Worm (Caenorhabditis elegans) whole organism, early embryonic: ENCODE results near the gene nol-10.
"Not testable (repeated sequence)": the region's sequence is repeated elsewhere in the genome, so short reads cannot be mapped to it uniquely, and the experiment has no call there.

Experiments
- B0310.2 ChIP-seq: sonication (generic microtip); optimal IDR thresholded peaks from 2 replicates; lab custom pipeline; 2016; ENCODE audit warnings: mild to moderate bottlenecking, missing genetic modification characterization, missing compliant biosample characterization
- F13C5.2 ChIP-seq: sonication (generic microtip); optimal IDR thresholded peaks from 2 replicates; lab custom pipeline; 2017; ENCODE audit warnings: mild to moderate bottlenecking, missing genetic modification characterization, inconsistent platforms, missing compliant biosample characterization
- aly-1 ChIP-seq: sonication (generic microtip); optimal IDR thresholded peaks from 2 replicates; lab custom pipeline; 2016; ENCODE audit warnings: missing genetic modification characterization, missing compliant biosample characterization
- ama-1 ChIP-seq: fragments of 150-350 bp; optimal IDR thresholded peaks from 2 replicates; lab custom pipeline; 2014
- ceh-13 ChIP-seq: fragments of 200-800 bp; sonication (Bioruptor generic); optimal IDR thresholded peaks from 2 replicates; lab custom pipeline; 2018; ENCODE audit warnings: mild to moderate bottlenecking, missing genetic modification characterization, missing compliant biosample characterization
- ceh-36 ChIP-seq: sonication (generic microtip); optimal IDR thresholded peaks from 2 replicates; lab custom pipeline; 2016; ENCODE audit warnings: missing genetic modification characterization, inconsistent platforms, missing compliant biosample characterization
- ets-7 ChIP-seq: sonication (generic microtip); optimal IDR thresholded peaks from 2 replicates; lab custom pipeline; 2016; ENCODE audit warnings: missing genotype, missing genetic modification characterization, missing compliant biosample characterization
- flt-1 ChIP-seq: fragments of 200-800 bp; sonication (Bioruptor generic); IDR thresholded peaks from 2 replicates; pipeline ENCODE4 v1.3.6; 2022; ENCODE audit warnings: missing genetic modification characterization, missing compliant biosample characterization
- hmbx-1 ChIP-seq: sonication (generic microtip); optimal IDR thresholded peaks from 2 replicates; lab custom pipeline; 2016; ENCODE audit warnings: mild to moderate bottlenecking, missing genetic modification characterization, missing compliant biosample characterization
- hmg-4 ChIP-seq: fragments of 200-800 bp; sonication (Bioruptor generic); optimal IDR thresholded peaks from 2 replicates; lab custom pipeline; 2018; ENCODE audit warnings: mild to moderate bottlenecking, missing genetic modification characterization, missing compliant biosample characterization
- hnd-1 ChIP-seq: sonication (generic microtip); optimal IDR thresholded peaks from 2 replicates; lab custom pipeline; 2016; ENCODE audit warnings: missing genetic modification characterization, missing compliant biosample characterization
- pes-1 ChIP-seq: fragments of 200-800 bp; sonication (Bioruptor generic); IDR thresholded peaks from 2 replicates; pipeline ENCODE4 v1.3.6; 2022; ENCODE audit warnings: missing genetic modification reagents, missing genetic modification characterization, missing compliant biosample characterization
- scrt-1 ChIP-seq: fragments of 200-800 bp; sonication (Bioruptor generic); IDR thresholded peaks from 2 replicates; pipeline ENCODE4 v1.3.6; 2022; ENCODE audit warnings: missing genetic modification characterization, missing compliant biosample characterization
- sea-1 ChIP-seq: fragments of 200-800 bp; sonication (Bioruptor generic); conservative IDR thresholded peaks from 2 replicates; pipeline ENCODE4 v1.3.6; 2022; ENCODE audit warnings: missing genetic modification characterization, missing compliant biosample characterization
- tbx-11 ChIP-seq: fragments of 200-800 bp; sonication (Bioruptor generic); IDR thresholded peaks from 2 replicates; pipeline ENCODE4 v1.3.6; 2022; ENCODE audit warnings: missing genetic modification characterization, missing compliant biosample characterization
- tbx-37 ChIP-seq: fragments of 200-800 bp; sonication (Bioruptor generic); conservative IDR thresholded peaks from 2 replicates; pipeline ENCODE4 v1.3.6; 2022; ENCODE audit warnings: missing genetic modification reagents, missing genetic modification characterization, missing compliant biosample characterization
- tra-4 ChIP-seq: sonication (generic microtip); optimal IDR thresholded peaks from 2 replicates; lab custom pipeline; 2017; ENCODE audit warnings: missing genetic modification characterization, missing compliant biosample characterization

Gene nol-10

DNA sequence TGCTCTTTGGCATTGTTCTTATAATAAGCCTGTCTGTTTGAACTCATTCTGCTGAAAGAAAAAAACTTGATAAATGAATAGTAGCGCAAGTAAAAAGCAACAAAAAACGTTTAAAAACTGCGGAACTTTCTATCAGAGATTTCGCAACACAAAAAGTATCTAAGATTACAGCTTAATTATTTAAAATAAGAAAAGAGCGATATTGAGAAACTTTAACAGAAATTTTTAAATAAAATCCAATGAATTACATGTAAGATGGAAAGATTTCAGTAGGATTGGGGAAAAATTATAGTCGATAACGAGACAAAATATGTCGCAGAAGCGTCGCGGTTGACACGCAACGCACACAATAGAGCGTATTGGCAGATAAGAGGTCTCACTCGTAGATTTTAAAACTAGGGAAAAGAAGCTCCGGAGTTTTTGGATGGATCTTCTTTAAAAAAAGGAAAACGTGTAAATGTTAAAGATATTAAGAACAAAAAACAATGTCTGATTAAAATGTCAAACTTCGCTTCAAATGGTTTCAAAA, 18.7 kb upstream of the nol-10 start, which contains the start of gene ima-3:
ima-3 (minus strand) TSS at position 51 of the 529 bp plus-strand sequence.
- no peak for TF ChIP-seq ets-7 (tag; lab: Kevin White, UChicago)
- TF ChIP-seq ceh-13, result no peak
- TF ChIP-seq tra-4 (tag; lab: Kevin White, UChicago), result no peak
- TF ChIP-seq tbx-37 (GFP tag; lab: Robert Waterston, UW), result 0 out of 2 replicates have a peak, but pooled peaks have one; percentile 21
- TF ChIP-seq scrt-1 (GFP tag; lab: Robert Waterston, UW), result no peak

DNA sequence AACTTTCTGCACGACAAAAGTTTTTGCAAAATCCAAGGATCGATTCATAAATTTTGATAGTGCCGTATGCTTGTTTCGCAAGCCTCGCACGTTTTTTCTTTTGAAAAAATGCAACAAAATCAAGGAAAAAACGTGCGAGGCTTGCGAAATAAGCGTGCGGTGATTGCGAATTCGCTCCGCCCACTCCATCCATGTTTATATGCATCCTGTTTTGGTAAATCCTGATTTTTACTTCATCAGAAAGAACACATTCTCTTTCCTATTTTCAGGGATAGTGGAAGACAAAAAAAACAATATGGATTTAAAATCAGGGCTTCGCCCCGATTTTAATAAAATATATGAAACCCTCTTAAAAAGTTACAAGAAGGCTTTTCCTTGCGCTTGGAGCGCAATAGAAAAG, 16.5 kb upstream of the nol-10 start, which contains the start of gene F32E10.9:
F32E10.9 (minus strand) TSS at position 101 of the 400 bp plus-strand sequence.
- TF ChIP-seq hnd-1 (tag; lab: Kevin White, UChicago); ama-1 (lab: Kevin White, UChicago); aly-1 (tag; lab: Kevin White, UChicago): not testable (repeated sequence)

ce11 chrIV:7567557-7568010, 12.8 kb upstream of the nol-10 start, which contains the start of gene F32E10.8:
TSS of gene F32E10.8 (plus strand) at chrIV:7567607.
- TF ChIP-seq tbx-37 (GFP tag; lab: Robert Waterston, UW), result no peak

DNA sequence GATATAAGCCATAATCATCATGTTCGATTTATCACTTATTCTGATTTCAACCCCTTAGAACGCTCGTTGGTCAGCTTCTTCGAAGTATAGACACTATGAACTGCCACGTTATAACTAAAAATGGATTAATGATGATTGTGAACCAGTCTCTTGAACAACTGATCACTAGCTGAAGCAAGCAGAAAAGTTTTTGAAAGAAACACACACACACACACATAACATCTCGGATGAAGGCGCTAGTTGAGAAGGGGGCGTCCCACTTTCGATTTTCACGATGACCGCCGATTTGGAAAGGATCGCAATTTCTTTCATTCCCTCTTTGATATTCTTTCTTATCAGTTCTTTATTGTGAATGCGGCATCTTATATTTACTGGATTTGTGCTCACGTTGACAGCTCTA, 11.8 kb upstream of the nol-10 start, which contains the start of gene clec-180:
clec-180 (plus strand) TSS at position 301 of the 400 bp plus-strand sequence.
- TF ChIP-seq ama-1 (lab: Kevin White, UChicago), result no peak
- TF ChIP-seq tbx-37 (GFP tag; lab: Robert Waterston, UW), result no peak
- TF ChIP-seq ceh-13, result no peak
- TF ChIP-seq hmg-4, result no peak
- no peak for TF ChIP-seq ets-7 (tag; lab: Kevin White, UChicago)
- no peak for TF ChIP-seq aly-1 (tag; lab: Kevin White, UChicago)
- TF ChIP-seq tra-4 (tag; lab: Kevin White, UChicago), result no peak
- no peak for TF ChIP-seq tbx-11 (GFP tag; lab: Robert Waterston, UW)
- no peak for TF ChIP-seq F13C5.2 (tag; lab: Kevin White, UChicago)
- no peak for TF ChIP-seq sea-1
- TF ChIP-seq hmbx-1 (tag; lab: Kevin White, UChicago), result no peak

DNA sequence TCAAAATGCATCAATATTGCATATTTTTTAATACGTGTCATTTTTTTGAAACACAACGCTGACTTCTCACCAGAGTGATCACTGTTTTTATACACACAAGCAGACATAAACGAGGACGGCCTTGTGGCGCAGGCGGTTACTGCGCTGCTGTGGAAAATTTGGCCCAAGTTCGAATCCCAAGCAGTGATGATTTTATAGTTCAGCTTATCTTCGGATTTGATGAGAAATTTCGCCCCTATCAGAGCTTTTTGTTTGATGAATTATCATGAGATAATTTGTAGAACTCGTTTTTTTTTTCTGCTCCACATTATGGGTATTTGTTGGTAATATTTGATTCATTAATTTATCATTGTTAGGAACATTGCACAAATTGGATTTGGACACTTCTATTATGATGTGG, 6.5 kb upstream of the nol-10 start:
- TF ChIP-seq tra-4 (tag; lab: Kevin White, UChicago) (peak; percentile 96), ceh-13 (peak; percentile 87), tbx-11 (GFP tag; lab: Robert Waterston, UW) (peak; percentile 92), flt-1 (peak; percentile 97), hmbx-1 (tag; lab: Kevin White, UChicago) (peak; percentile 84), ama-1 (lab: Kevin White, UChicago) (peak; percentile 5), aly-1 (tag; lab: Kevin White, UChicago) (peak; percentile 95), hnd-1 (tag; lab: Kevin White, UChicago) (peak; percentile 96), F13C5.2 (tag; lab: Kevin White, UChicago) (peak; percentile 95), ceh-36 (tag; lab: Kevin White, UChicago) (peak; percentile 96), ets-7 (tag; lab: Kevin White, UChicago) (peak; percentile 90), pes-1 (GFP tag; lab: Robert Waterston, UW) (peak; percentile 96), hmg-4 (peak; percentile 99), tbx-37 (GFP tag; lab: Robert Waterston, UW) (peak; percentile 97), scrt-1 (GFP tag; lab: Robert Waterston, UW) (peak; percentile 95), B0310.2 (tag; lab: Kevin White, UChicago) (peak; percentile 94), sea-1 (peak; percentile 97)

- no peak for TF ChIP-seq tbx-11 (GFP tag; lab: Robert Waterston, UW)
- no peak for TF ChIP-seq flt-1
- TF ChIP-seq hmg-4, result no peak
- TF ChIP-seq ama-1 (lab: Kevin White, UChicago), result peak; percentile 52
Observed at ce11 chrIV:7575147-7575768, 5.1 kb upstream of the nol-10 start, which contains the start of gene cec-4. TSS of gene cec-4 (plus strand) at chrIV:7575718.

DNA sequence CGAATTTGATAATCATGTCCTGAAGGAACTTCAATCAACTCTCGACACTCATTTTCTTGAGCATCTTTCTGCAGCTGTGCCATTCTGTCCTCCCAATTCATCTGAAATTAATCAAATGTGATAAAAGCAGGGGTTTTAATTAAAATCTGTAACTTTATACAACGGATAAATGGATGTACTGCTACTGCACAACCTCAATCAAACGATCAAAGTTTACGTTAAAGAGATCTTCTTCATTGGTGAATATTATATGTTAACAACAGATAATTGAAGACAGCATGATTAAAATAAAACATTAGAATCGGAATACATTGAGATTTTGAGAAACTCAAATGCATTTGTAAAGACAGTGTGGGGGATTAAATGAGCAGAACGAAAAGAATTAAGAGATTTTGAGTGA, 2.1 kb upstream of the nol-10 start, which contains the start of gene F32E10.5:
F32E10.5 (minus strand) TSS at position 101 of the 400 bp plus-strand sequence.
- TF ChIP-seq F13C5.2 (tag; lab: Kevin White, UChicago) (no peak), tra-4 (tag; lab: Kevin White, UChicago) (no peak), hnd-1 (tag; lab: Kevin White, UChicago) (no peak), B0310.2 (tag; lab: Kevin White, UChicago) (no peak), pes-1 (GFP tag; lab: Robert Waterston, UW) (no peak), tbx-37 (GFP tag; lab: Robert Waterston, UW) (no peak), ceh-36 (tag; lab: Kevin White, UChicago) (no peak), flt-1 (no peak), tbx-11 (GFP tag; lab: Robert Waterston, UW) (no peak), ama-1 (lab: Kevin White, UChicago) (no peak)
